Worm (Caenorhabditis elegans): ENCODE results near the gene T05A1.5.

DNA sequence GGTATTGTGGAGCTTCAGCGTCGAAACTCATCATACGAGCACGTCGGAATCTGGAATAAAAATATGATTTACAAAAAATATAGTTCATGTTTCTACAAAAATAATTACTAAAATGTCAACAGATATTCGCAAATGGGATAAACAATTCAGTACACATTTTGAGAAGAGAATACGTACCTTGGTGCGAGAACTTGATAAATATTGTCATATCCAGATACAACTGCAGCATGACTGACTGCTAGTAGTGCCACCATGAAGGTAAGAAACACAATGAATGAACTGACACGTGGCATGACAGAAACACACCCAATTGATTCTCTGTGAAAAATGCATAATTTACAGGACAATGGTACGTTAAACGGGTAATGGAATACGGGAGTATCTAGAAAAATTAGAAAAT, 27.5 kb upstream of the T05A1.5 start, which contains the start of gene nlp-35:
- TF ChIP-seq F49E8.2 (tag; optimal IDR thresholded peaks at IDR 0.05; ENCODE audit: borderline replicate concordance), result no peak
- 0 out of 2 replicates have a peak, but pooled peaks have one; percentile 63 for TF ChIP-seq zfp-3 (GFP tag; conservative IDR thresholded peaks at IDR 0.05)
- no peak for TF ChIP-seq nhr-76 (tag; optimal IDR thresholded peaks at IDR 0.05)
- TF ChIP-seq egl-27 (tag; optimal IDR thresholded peaks at IDR 0.05), result no peak
- TF ChIP-seq ceh-28 (tag; optimal IDR thresholded peaks at IDR 0.05), result no peak
- no peak for TF ChIP-seq nhr-11 (tag; optimal IDR thresholded peaks at IDR 0.05)
- TF ChIP-seq nhr-48 (tag; optimal IDR thresholded peaks at IDR 0.05), result no peak
- TF ChIP-seq lin-13 (GFP tag; optimal IDR thresholded peaks at IDR 0.05), result no peak
- no peak for TF ChIP-seq ztf-11 (tag; optimal IDR thresholded peaks at IDR 0.05)
- TF ChIP-seq fkh-10 (GFP tag; optimal IDR thresholded peaks at IDR 0.05), result no peak
- no peak for TF ChIP-seq unc-62 (GFP tag; optimal IDR thresholded peaks at IDR 0.05 in 1 of 2)
- no peak for TF ChIP-seq unc-62 (tag; optimal IDR thresholded peaks at IDR 0.05)
- no peak for TF ChIP-seq tra-1 (GFP tag; IDR thresholded peaks at IDR 0.05)
- no peak for TF ChIP-seq mdl-1 (tag; optimal IDR thresholded peaks at IDR 0.05)
- no peak for TF ChIP-seq unc-130 (GFP tag; optimal IDR thresholded peaks at IDR 0.05)
